Fruit fly (Drosophila melanogaster): ENCODE measurements around the gene Rala.

Gene Rala

dm6 chrX:3743005-3743890 lies 23.8 kb upstream of the Rala start (continued):
- TF ChIP-seq CG8290 (GFP tag; optimal IDR thresholded peaks at IDR 0.05) (no peak), CG8290 (tag; optimal IDR thresholded peaks at IDR 0.05) (peak in 1 of 2 experiments; percentile 95), H15 (GFP tag; IDR thresholded peaks at IDR 0.05) (peak; percentile 75), CG3281 (GFP tag; optimal IDR thresholded peaks at IDR 0.05) (peak; percentile 83), CG18764 (GFP tag; optimal IDR thresholded peaks at IDR 0.05) (peak; percentile 55), CG8924 (tag; optimal IDR thresholded peaks at IDR 0.05) (peak; percentile 63), E2f1 (GFP tag; IDR thresholded peaks at IDR 0.05) (peak; percentile 78), gro (GFP tag; optimal IDR thresholded peaks at IDR 0.05) (peak; percentile 77), sens-2 (GFP tag; IDR thresholded peaks at IDR 0.05) (0 out of 2 replicates have a peak, but pooled peaks have one; percentile 5), sob (GFP tag; IDR thresholded peaks at IDR 0.05) (peak; percentile 70), CG13296 (GFP tag; optimal IDR thresholded peaks at IDR 0.05) (peak; percentile 84), CG9727 (GFP tag; optimal IDR thresholded peaks at IDR 0.05) (peak; percentile 42), Hr78 (GFP tag; optimal IDR thresholded peaks at IDR 0.05) (peak in 1 of 2 experiments; percentile 73), Nf-YC (tag; optimal IDR thresholded peaks at IDR 0.05) (peak; percentile 7), Xrp1 (GFP tag; IDR thresholded peaks at IDR 0.05) (peak; percentile 85), Kr (GFP tag; optimal IDR thresholded peaks at IDR 0.05) (no peak), Optix (GFP tag; IDR thresholded peaks at IDR 0.05) (peak; percentile 19; the same call in 2 of the 3 replicates), Oli (tag; optimal IDR thresholded peaks at IDR 0.05) (peak; percentile 89), crol (GFP tag; IDR thresholded peaks at IDR 0.05) (peak; percentile 95), ac (GFP tag; optimal IDR thresholded peaks at IDR 0.05) (no peak), kay (GFP tag; optimal IDR thresholded peaks at IDR 0.05) (peak; percentile 31), CG10274 (GFP tag; optimal IDR thresholded peaks at IDR 0.05) (peak; percentile 89), btn (GFP tag; optimal IDR thresholded peaks at IDR 0.05) (peak; percentile 74), CG16815 (GFP tag; optimal IDR thresholded peaks at IDR 0.05) (peak; percentile 61), Doc3 (GFP tag; IDR thresholded peaks at IDR 0.05; ENCODE audit: partially characterized antibody) (no peak), Med (GFP tag) (peak; percentile 93), HLH3B (GFP tag; IDR thresholded peaks at IDR 0.05) (peak; percentile 87), org-1 (GFP tag; optimal IDR thresholded peaks at IDR 0.05) (peak; percentile 77), CG10431 (GFP tag; optimal IDR thresholded peaks at IDR 0.05) (no peak), vvl (GFP tag; IDR thresholded peaks at IDR 0.05) (peak; percentile 79), NK7.1 (GFP tag; optimal IDR thresholded peaks at IDR 0.05) (peak; percentile 78), CG8478 (optimal IDR thresholded peaks at IDR 0.05) (no peak), peb (GFP tag; IDR thresholded peaks at IDR 0.05) (peak; percentile 55; the same call in 1 of the 2 replicates), CG10366 (GFP tag; IDR thresholded peaks at IDR 0.05) (peak; percentile 87), dimm (GFP tag; IDR thresholded peaks at IDR 0.05) (0 out of 2 replicates have a peak, but pooled peaks have one; percentile 31), Fer3 (tag; optimal IDR thresholded peaks at IDR 0.05) (peak; percentile 90), nom (GFP tag; optimal IDR thresholded peaks at IDR 0.05) (no peak), Atf3 (GFP tag; optimal IDR thresholded peaks at IDR 0.05) (peak; percentile 63), nerfin-1 (tag; optimal IDR thresholded peaks at IDR 0.05) (peak; percentile 31), Spps (tag; optimal IDR thresholded peaks at IDR 0.05) (peak; percentile 68), HmgZ (tag; optimal IDR thresholded peaks at IDR 0.05) (peak; percentile 56), CG13123 (GFP tag; optimal IDR thresholded peaks at IDR 0.05) (peak; percentile 49), CG12744 (GFP tag; optimal IDR thresholded peaks at IDR 0.05) (peak; percentile 69), tap (tag; optimal IDR thresholded peaks at IDR 0.05) (peak; percentile 67), nau (GFP tag; optimal IDR thresholded peaks at IDR 0.05) (peak; percentile 64), Eip74EF (GFP tag; optimal IDR thresholded peaks at IDR 0.05) (peak in 1 of 2 experiments; percentile 76), CG12071 (GFP tag; optimal IDR thresholded peaks at IDR 0.05) (peak; percentile 80), slbo (GFP tag; IDR thresholded peaks at IDR 0.05) (peak; percentile 90), CG12104 (GFP tag; optimal IDR thresholded peaks at IDR 0.05) (peak; percentile 42)
